Fruit fly (Drosophila melanogaster): ENCODE data around the gene CG34130.

DNA sequence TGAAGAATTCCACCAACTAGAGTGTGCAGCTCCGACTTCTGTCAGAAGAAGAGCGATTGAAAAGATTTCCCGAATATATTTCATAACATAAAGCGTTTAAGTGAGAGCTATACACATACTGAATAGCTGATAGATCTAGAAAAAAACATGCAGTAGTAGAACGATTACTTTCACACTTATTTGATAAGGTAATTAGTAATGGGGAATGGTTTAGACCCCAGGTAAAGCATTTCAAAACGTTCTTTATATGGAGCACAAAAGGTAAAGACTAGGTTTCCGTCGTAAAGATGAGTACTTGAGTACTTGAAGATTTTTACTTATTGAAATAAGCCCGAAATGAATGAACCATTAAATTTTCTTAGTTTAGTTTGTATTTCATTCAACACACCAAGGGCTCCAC lies at the start of gene CG34130:
- TF ChIP-seq sv (GFP tag; optimal IDR thresholded peaks at IDR 0.05), result no peak
- TF ChIP-seq Abd-B (GFP tag; optimal IDR thresholded peaks at IDR 0.05), result no peak
- no peak for TF ChIP-seq Hr78 (GFP tag; optimal IDR thresholded peaks at IDR 0.05)
- TF ChIP-seq brk (GFP tag; optimal IDR thresholded peaks at IDR 0.05), result no peak
- TF ChIP-seq woc (GFP tag; optimal IDR thresholded peaks at IDR 0.05), result no peak
- no peak for TF ChIP-seq GATAd (GFP tag; optimal IDR thresholded peaks at IDR 0.05)
- TF ChIP-seq lola (GFP tag; optimal IDR thresholded peaks at IDR 0.05), result no peak
- TF ChIP-seq OdsH (GFP tag; optimal IDR thresholded peaks at IDR 0.05), result no peak
- no peak for TF ChIP-seq Jra (GFP tag; optimal IDR thresholded peaks at IDR 0.05)
- TF ChIP-seq pan (optimal IDR thresholded peaks at IDR 0.05), result no peak
- TF ChIP-seq usp (GFP tag; optimal IDR thresholded peaks at IDR 0.05), result no peak
- TF ChIP-seq CG9705 (GFP tag; optimal IDR thresholded peaks at IDR 0.05), result no peak

Measured in whole organism, wandering third instar larva.